Worm (Caenorhabditis elegans): Measurements from ENCODE around the gene srj-15.

srj-15 gene

ce11 chrV:1964806-1965205 is at the start of gene srj-15:
Gene srj-15, minus strand, starts transcription at chrV:1964906.
- TF ChIP-seq flt-1 (GFP tag; IDR thresholded peaks at IDR 0.05) (no peak), ztf-29 (GFP tag; IDR thresholded peaks at IDR 0.05) (no peak), cog-1 (tag; optimal IDR thresholded peaks at IDR 0.05) (no peak), med-1 (GFP tag; optimal IDR thresholded peaks at IDR 0.05; ENCODE audit: insufficient read depth) (no peak), ref-1 (GFP tag; conservative IDR thresholded peaks at IDR 0.05) (no peak), tab-1 (GFP tag; IDR thresholded peaks at IDR 0.05) (no peak), ztf-23 (GFP tag; IDR thresholded peaks at IDR 0.05) (no peak), klf-2 (GFP tag; conservative IDR thresholded peaks at IDR 0.05) (no peak), T22C8.4 (GFP tag; IDR thresholded peaks at IDR 0.05) (no peak)

ce11 chrV:2013824-2014223 is 49.1 kb upstream of the srj-15 start, which contains the start of gene F59A7.11:
Gene F59A7.11, minus strand, starts transcription at chrV:2013924.
- TF ChIP-seq ref-1 (GFP tag; conservative IDR thresholded peaks at IDR 0.05) = no peak
- TF ChIP-seq ztf-29 (GFP tag; IDR thresholded peaks at IDR 0.05) = no peak
- TF ChIP-seq flt-1 (GFP tag; IDR thresholded peaks at IDR 0.05) = no peak
- TF ChIP-seq med-1 (GFP tag; optimal IDR thresholded peaks at IDR 0.05; ENCODE audit: insufficient read depth) = no peak
- TF ChIP-seq tab-1 (GFP tag; IDR thresholded peaks at IDR 0.05) = no peak
- TF ChIP-seq cog-1 (tag; optimal IDR thresholded peaks at IDR 0.05) = no peak
- no peak for TF ChIP-seq T22C8.4 (GFP tag; IDR thresholded peaks at IDR 0.05)
- no peak for TF ChIP-seq klf-2 (GFP tag; conservative IDR thresholded peaks at IDR 0.05)
- no peak for TF ChIP-seq ztf-23 (GFP tag; IDR thresholded peaks at IDR 0.05)

DNA sequence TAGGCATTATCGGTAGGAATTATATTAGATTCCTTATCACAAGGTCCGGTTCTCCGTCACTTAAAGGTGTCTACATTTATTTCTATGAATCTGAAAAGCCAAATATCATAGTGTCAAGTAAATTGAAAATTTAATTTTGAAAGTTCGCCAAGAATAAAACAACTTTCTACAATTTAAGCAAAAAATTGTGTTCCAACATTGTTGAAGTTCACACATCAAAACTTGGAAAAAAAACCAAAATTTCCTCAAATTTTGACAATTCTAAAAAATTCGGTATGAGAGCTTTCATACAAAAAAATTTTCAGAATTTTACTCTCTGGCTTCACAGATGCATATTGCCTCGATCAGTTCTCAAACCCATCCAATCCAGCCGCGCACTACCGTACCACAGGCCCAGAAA is 47.1 kb upstream of the srj-15 start, which contains the start of gene F59A7.7:
F59A7.7 (plus strand) TSS at position 301 of the 400 bp plus-strand sequence.
- TF ChIP-seq klf-2 (GFP tag; conservative IDR thresholded peaks at IDR 0.05) (no peak), med-1 (GFP tag; optimal IDR thresholded peaks at IDR 0.05; ENCODE audit: insufficient read depth) (no peak), ref-1 (GFP tag; conservative IDR thresholded peaks at IDR 0.05) (no peak), tab-1 (GFP tag; IDR thresholded peaks at IDR 0.05) (no peak), ztf-29 (GFP tag; IDR thresholded peaks at IDR 0.05) (no peak), cog-1 (tag; optimal IDR thresholded peaks at IDR 0.05) (no peak), T22C8.4 (GFP tag; IDR thresholded peaks at IDR 0.05) (no peak), ztf-23 (GFP tag; IDR thresholded peaks at IDR 0.05) (no peak)

- no peak for TF ChIP-seq ref-1 (GFP tag; conservative IDR thresholded peaks at IDR 0.05)
- no peak for TF ChIP-seq ztf-29 (GFP tag; IDR thresholded peaks at IDR 0.05)
- TF ChIP-seq cog-1 (tag; optimal IDR thresholded peaks at IDR 0.05) = no peak
- TF ChIP-seq T22C8.4 (GFP tag; IDR thresholded peaks at IDR 0.05) = no peak
- no peak for TF ChIP-seq tab-1 (GFP tag; IDR thresholded peaks at IDR 0.05)
- no peak for TF ChIP-seq ztf-23 (GFP tag; IDR thresholded peaks at IDR 0.05)
- TF ChIP-seq klf-2 (GFP tag; conservative IDR thresholded peaks at IDR 0.05) = no peak
- no peak for TF ChIP-seq flt-1 (GFP tag; IDR thresholded peaks at IDR 0.05)
- no peak for TF ChIP-seq med-1 (GFP tag; optimal IDR thresholded peaks at IDR 0.05; ENCODE audit: insufficient read depth)
Observed at ce11 chrV:2008412-2008811, 43.7 kb upstream of the srj-15 start.

- no peak for TF ChIP-seq cog-1 (tag; optimal IDR thresholded peaks at IDR 0.05)
- TF ChIP-seq ztf-29 (GFP tag; IDR thresholded peaks at IDR 0.05) = no peak
- no peak for TF ChIP-seq med-1 (GFP tag; optimal IDR thresholded peaks at IDR 0.05; ENCODE audit: insufficient read depth)
- TF ChIP-seq T22C8.4 (GFP tag; IDR thresholded peaks at IDR 0.05) = no peak
- TF ChIP-seq flt-1 (GFP tag; IDR thresholded peaks at IDR 0.05) = no peak
- TF ChIP-seq tab-1 (GFP tag; IDR thresholded peaks at IDR 0.05) = no peak
- TF ChIP-seq ztf-23 (GFP tag; IDR thresholded peaks at IDR 0.05) = no peak
- TF ChIP-seq ref-1 (GFP tag; conservative IDR thresholded peaks at IDR 0.05) = no peak
- no peak for TF ChIP-seq klf-2 (GFP tag; conservative IDR thresholded peaks at IDR 0.05)
Observed at ce11 chrV:2004659-2005058, 40.0 kb upstream of the srj-15 start, which contains the start of gene cysl-4. Gene cysl-4, plus strand, starts transcription at chrV:2004959.

DNA sequence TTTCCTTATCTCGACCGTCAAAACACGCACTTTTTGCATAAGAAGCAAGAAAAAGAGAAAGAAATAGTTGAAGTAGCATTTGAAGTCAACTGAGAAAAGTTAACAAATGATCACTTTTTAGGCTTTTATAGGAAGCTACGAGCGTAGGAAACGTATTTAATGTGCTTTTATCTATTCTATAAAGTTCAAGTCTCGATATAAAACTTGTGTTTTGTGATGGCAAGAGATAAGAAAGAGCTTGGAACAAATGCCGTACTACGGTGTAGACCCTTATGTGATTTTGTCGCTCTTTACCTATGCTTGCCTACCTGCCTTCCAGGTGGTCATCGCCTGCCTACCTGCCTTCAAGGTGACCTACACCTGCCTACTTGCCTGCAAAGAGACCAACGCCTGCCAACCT is 39.5 kb upstream of the srj-15 start, which contains the start of gene clec-206:
clec-206 (minus strand) TSS at position 101 of the 400 bp plus-strand sequence.
- TF ChIP-seq flt-1 (GFP tag; IDR thresholded peaks at IDR 0.05) (no peak), ztf-23 (GFP tag; IDR thresholded peaks at IDR 0.05) (no peak), klf-2 (GFP tag; conservative IDR thresholded peaks at IDR 0.05) (no peak), T22C8.4 (GFP tag; IDR thresholded peaks at IDR 0.05) (no peak), cog-1 (tag; optimal IDR thresholded peaks at IDR 0.05) (no peak), ztf-29 (GFP tag; IDR thresholded peaks at IDR 0.05) (no peak), med-1 (GFP tag; optimal IDR thresholded peaks at IDR 0.05; ENCODE audit: insufficient read depth) (no peak), tab-1 (GFP tag; IDR thresholded peaks at IDR 0.05) (no peak), ref-1 (GFP tag; conservative IDR thresholded peaks at IDR 0.05) (no peak)

DNA sequence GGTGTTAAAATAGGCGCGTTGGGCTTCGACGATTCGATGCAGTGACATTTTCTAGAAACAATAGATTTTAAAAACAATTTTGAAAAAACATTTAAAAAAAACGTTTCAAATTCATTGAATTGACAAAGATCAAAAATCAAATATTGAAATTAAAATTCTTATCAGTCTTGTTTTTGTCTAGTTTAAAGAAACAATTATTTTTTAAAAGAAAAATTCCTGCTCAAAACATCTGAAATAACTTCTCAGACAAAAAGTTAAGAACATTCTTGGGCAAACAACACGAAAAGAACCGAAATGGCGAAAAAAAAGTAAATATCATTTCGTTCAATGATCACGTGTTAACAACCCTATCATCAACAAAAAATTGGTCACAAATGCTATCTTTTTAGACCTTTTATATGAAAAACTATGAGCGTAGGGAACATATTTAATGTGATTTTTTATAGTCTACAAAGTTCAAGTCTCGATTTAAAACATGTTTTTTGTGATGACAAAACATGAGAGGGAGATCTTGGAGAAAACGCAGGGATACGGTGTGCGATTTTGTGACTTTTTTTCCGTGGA is 34.9 kb upstream of the srj-15 start, which contains the start of gene alh-5:
alh-5 (minus strand) TSS at position 51 of the 564 bp plus-strand sequence.
- TF ChIP-seq med-1 (GFP tag; optimal IDR thresholded peaks at IDR 0.05; ENCODE audit: insufficient read depth) (no peak), T22C8.4 (GFP tag; IDR thresholded peaks at IDR 0.05) (no peak)

DNA sequence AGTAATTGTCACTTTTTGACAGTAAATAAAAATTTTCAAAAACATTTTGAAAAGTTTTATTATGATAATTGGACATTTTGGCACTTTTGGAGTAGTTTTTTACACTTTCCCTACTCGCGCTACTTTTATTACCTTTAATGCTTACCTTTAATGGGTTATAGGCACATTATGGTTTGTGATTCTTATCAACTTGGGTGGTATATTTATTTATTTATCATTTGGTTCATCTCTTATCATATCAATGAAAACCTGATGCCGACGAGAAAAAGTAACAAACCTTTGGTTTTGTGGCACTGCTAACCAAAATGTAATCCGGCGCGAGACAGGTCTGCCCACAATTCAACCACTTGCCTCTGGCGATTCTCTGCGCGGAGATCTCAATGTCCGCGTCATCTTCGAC is 33.7 kb upstream of the srj-15 start:
- no peak for TF ChIP-seq ztf-23 (GFP tag; IDR thresholded peaks at IDR 0.05)
- TF ChIP-seq tab-1 (GFP tag; IDR thresholded peaks at IDR 0.05) = no peak
- TF ChIP-seq ref-1 (GFP tag; conservative IDR thresholded peaks at IDR 0.05) = no peak
- TF ChIP-seq ztf-29 (GFP tag; IDR thresholded peaks at IDR 0.05) = no peak
- no peak for TF ChIP-seq klf-2 (GFP tag; conservative IDR thresholded peaks at IDR 0.05)
- TF ChIP-seq T22C8.4 (GFP tag; IDR thresholded peaks at IDR 0.05) = no peak
- TF ChIP-seq flt-1 (GFP tag; IDR thresholded peaks at IDR 0.05) = no peak
- no peak for TF ChIP-seq med-1 (GFP tag; optimal IDR thresholded peaks at IDR 0.05; ENCODE audit: insufficient read depth)
- TF ChIP-seq cog-1 (tag; optimal IDR thresholded peaks at IDR 0.05) = no peak

DNA sequence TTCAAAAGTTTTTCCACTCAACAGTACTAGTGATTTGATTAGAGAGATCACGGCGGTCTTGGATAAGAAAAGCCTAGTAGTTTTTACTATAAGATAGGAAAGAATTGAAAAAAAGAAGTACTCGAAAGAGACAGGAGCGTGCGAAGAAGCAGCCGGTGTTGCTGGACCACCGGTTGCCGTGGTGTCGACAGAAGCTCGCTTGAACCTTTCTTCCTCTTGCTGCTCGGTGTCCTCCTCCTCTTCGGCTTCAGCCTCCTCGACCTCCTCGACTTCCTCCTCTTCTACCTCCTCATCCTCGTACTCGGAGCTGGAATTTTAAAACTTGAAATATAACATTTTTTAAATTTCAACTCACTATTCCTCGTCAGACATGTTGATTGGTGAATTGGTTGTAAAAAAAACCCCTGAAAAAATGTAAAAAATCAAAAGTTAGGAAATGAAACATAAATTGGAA is 27.8 kb upstream of the srj-15 start, which contains the start of gene tnt-4:
tnt-4 (minus strand) TSS at position 404 of the 454 bp plus-strand sequence.
- TF ChIP-seq ztf-23 (GFP tag; IDR thresholded peaks at IDR 0.05) (no peak), med-1 (GFP tag; optimal IDR thresholded peaks at IDR 0.05; ENCODE audit: insufficient read depth) (no peak), tab-1 (GFP tag; IDR thresholded peaks at IDR 0.05) (no peak), klf-2 (GFP tag; conservative IDR thresholded peaks at IDR 0.05) (no peak)

DNA sequence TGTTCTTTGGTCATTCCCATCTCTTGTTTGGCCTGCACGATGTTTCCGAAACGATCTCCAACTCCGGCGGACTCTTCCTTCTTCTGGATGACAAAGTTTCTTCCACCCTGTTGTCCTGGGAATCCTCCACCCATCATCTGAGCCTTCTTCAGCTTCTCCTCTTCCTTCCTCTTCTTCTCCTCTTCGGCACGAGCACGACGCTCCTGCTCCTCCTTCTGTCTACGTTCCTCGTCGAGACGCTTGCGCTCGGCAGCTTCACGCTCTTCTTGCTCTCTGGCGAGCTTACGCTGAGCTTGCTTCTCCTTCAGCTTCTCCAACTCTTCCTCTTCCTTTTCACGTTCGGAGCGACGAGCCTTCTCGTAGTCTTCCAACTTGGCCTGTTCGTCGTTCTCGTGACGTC is 26.7 kb upstream of the srj-15 start:
- TF ChIP-seq cog-1 (tag; optimal IDR thresholded peaks at IDR 0.05) = no peak
